Fruit fly (Drosophila melanogaster): ENCODE measurements around the gene CG12375.

DNA sequence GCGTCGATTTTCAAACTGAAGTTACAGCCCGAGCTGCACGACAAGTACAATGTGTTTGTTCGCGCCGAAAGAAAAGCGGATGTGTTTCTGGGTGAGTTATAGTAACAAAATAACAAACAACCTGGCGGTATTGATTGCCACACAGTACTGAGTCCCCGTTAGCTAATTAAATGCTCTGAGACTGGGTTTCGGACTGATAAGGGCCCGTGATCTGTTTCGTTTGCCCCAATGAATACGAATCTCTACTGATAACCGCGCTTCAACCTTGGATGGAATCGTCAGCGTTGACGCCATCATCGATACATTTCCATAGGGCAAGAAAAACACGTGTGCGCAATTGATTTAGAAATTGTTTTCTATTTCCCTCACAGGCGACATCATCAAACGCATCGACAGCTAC lies 30.5 kb upstream of the CG12375 start:
- TF ChIP-seq insv (optimal IDR thresholded peaks at IDR 0.05) (no peak), psq (optimal IDR thresholded peaks at IDR 0.05) (no peak), ttk (optimal IDR thresholded peaks at IDR 0.05) (no peak), Myc (optimal IDR thresholded peaks at IDR 0.05) (no peak)
